Fruit fly (Drosophila melanogaster): ENCODE measurements around the gene brv2.

DNA sequence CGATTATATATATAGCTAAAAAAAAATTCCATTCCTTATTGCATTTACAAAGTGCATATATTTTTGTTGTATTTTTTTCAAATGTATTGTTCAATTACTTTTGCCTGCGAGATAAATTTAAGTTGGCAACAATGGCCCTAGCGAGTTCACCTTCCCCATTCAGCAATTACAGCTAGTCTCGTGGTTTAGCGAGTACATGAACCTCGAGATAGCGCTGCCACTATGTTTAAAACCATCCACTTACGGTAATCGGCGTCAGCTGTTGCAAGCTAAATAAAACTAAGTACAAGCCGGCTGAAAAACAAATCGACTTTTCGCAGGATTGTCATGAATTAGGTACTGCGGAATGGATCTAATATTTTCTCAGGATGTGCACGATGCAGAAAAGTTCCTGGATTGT, 8.3 kb upstream of the brv2 start:
- TF ChIP-seq Fer3 (tag; optimal IDR thresholded peaks at IDR 0.05): no peak
- peak; percentile 48 for TF ChIP-seq nmo (GFP tag; optimal IDR thresholded peaks at IDR 0.05)
- no peak for TF ChIP-seq pfk (GFP tag; optimal IDR thresholded peaks at IDR 0.05)
- TF ChIP-seq ab (GFP tag; optimal IDR thresholded peaks at IDR 0.05): peak; percentile 50
- TF ChIP-seq ro (GFP tag; IDR thresholded peaks at IDR 0.05): no peak
- peak; percentile 55 for TF ChIP-seq Sry-δ (GFP tag; optimal IDR thresholded peaks at IDR 0.05)
- TF ChIP-seq CG8478 (optimal IDR thresholded peaks at IDR 0.05): no peak
- TF ChIP-seq Chrac-16 (GFP tag; optimal IDR thresholded peaks at IDR 0.05): no peak
- no peak for TF ChIP-seq Doc2 (GFP tag; IDR thresholded peaks at IDR 0.05)
